Fruit fly (Drosophila melanogaster) whole organism, prepupa: Measurements from ENCODE around the gene sina.

ENCODE experiments used
- CG11902 ChIP-seq: fragments of 200-800 bp; sonication (Bioruptor generic); optimal IDR thresholded peaks from 3 replicates; lab custom pipeline; 2016; ENCODE audit warnings: missing biosample characterization, missing genetic modification characterization
- CG15336 ChIP-seq: fragments of 200-800 bp; sonication (Bioruptor generic); IDR thresholded peaks from 2 replicates; pipeline ENCODE4 v1.3.6; 2022; ENCODE audit warnings: missing biosample characterization, missing genetic modification characterization
- CG16779 ChIP-seq: fragments of 200-800 bp; sonication (Bioruptor generic); optimal IDR thresholded peaks from 3 replicates; lab custom pipeline; 2017; ENCODE audit warnings: missing biosample characterization, mild to moderate bottlenecking, missing genetic modification characterization
- CG34406 ChIP-seq: fragments of 200-800 bp; sonication (Bioruptor generic); optimal IDR thresholded peaks from 3 replicates; lab custom pipeline; 2016; ENCODE audit warnings: missing biosample characterization, missing genetic modification characterization
- CG3919 ChIP-seq: fragments of 200-800 bp; sonication (Bioruptor generic); optimal IDR thresholded peaks from 3 replicates; lab custom pipeline; 2016; ENCODE audit warnings: missing biosample characterization, missing genetic modification characterization
- CG6163 ChIP-seq: fragments of 200-800 bp; sonication (Bioruptor generic); IDR thresholded peaks from 3 replicates; pipeline ENCODE4 v1.3.6; 2022; ENCODE audit warnings: missing biosample characterization, missing genetic modification characterization
- CG6276 ChIP-seq: fragments of 200-800 bp; sonication (Bioruptor generic); optimal IDR thresholded peaks from 2 replicates; lab custom pipeline; 2017; ENCODE audit warnings: missing biosample characterization, mild to moderate bottlenecking, missing genetic modification characterization
- CG6808 ChIP-seq: fragments of 200-800 bp; sonication (Bioruptor generic); optimal IDR thresholded peaks from 3 replicates; lab custom pipeline; 2017; ENCODE audit warnings: missing biosample characterization, missing genetic modification characterization, mild to moderate bottlenecking, moderate library complexity, missing genetic modification reagents
- CG7368 ChIP-seq: fragments of 200-800 bp; sonication (Bioruptor generic); optimal IDR thresholded peaks from 3 replicates; lab custom pipeline; 2016; ENCODE audit warnings: missing biosample characterization, missing genetic modification characterization
- CG8319 ChIP-seq: fragments of 200-800 bp; sonication (Bioruptor generic); optimal IDR thresholded peaks from 3 replicates; lab custom pipeline; 2016; ENCODE audit warnings: missing biosample characterization, missing genetic modification characterization
- CG8632 ChIP-seq: fragments of 200-800 bp; sonication (Bioruptor generic); optimal IDR thresholded peaks from 3 replicates; lab custom pipeline; 2016; ENCODE audit warnings: missing biosample characterization, missing genetic modification characterization
- Eip75B ChIP-seq: fragments of 200-800 bp; sonication (Bioruptor generic); optimal IDR thresholded peaks from 3 replicates; lab custom pipeline; 2016; ENCODE audit warnings: missing biosample characterization, missing genetic modification characterization
- Eip78C ChIP-seq: fragments of 200-800 bp; sonication (Bioruptor generic); peaks from one replicate; lab custom pipeline; 2016; ENCODE audit warnings: missing biosample characterization, missing genetic modification characterization
- Gug ChIP-seq: fragments of 200-800 bp; sonication (Bioruptor generic); IDR thresholded peaks from 2 replicates; pipeline ENCODE4 v1.3.6; 2022; ENCODE audit warnings: missing biosample characterization, missing genetic modification characterization
- Hr38 ChIP-seq: sonication (Bioruptor generic); optimal IDR thresholded peaks from 2 replicates; lab custom pipeline; 2016; ENCODE audit warnings: missing biosample characterization, missing genetic modification characterization
- Lpt ChIP-seq: fragments of 200-800 bp; sonication (Bioruptor generic); optimal IDR thresholded peaks from 3 replicates; lab custom pipeline; 2016; ENCODE audit warnings: missing biosample characterization, missing genetic modification characterization
- Smox ChIP-seq: fragments of 200-800 bp; sonication (Bioruptor generic); optimal IDR thresholded peaks from 3 replicates; lab custom pipeline; 2016; ENCODE audit warnings: missing biosample characterization, missing genetic modification characterization
- Sox102F ChIP-seq: fragments of 200-800 bp; sonication (Bioruptor generic); optimal IDR thresholded peaks from 2 replicates; lab custom pipeline; 2016; ENCODE audit warnings: missing biosample characterization, mild to moderate bottlenecking, missing genetic modification characterization
- eg ChIP-seq: fragments of 200-800 bp; sonication (Bioruptor generic); IDR thresholded peaks from 3 replicates; pipeline ENCODE4 v1.3.6; 2022; ENCODE audit warnings: missing biosample characterization, missing genetic modification characterization
- fkh ChIP-seq: fragments of 200-800 bp; sonication (Bioruptor generic); optimal IDR thresholded peaks from 3 replicates; lab custom pipeline; 2017; ENCODE audit warnings: missing biosample characterization, mild to moderate bottlenecking, missing genetic modification characterization, moderate library complexity
- pdm3 ChIP-seq: fragments of 200-800 bp; sonication (Bioruptor generic); optimal IDR thresholded peaks from 3 replicates; lab custom pipeline; 2016; ENCODE audit warnings: missing biosample characterization, missing genetic modification characterization
- ss ChIP-seq, 2 experiments: fragments of 200-800 bp; sonication (Bioruptor generic); optimal IDR thresholded peaks; 2 replicates in 1 of 2; 3 replicates in 1 of 2; lab custom pipeline; 2017 to 2018; ENCODE audit warnings: mild to moderate bottlenecking in 2 of 2, missing biosample characterization in 2 of 2, missing genetic modification characterization in 2 of 2, moderate library complexity in 1 of 2
- vri ChIP-seq: fragments of 200-800 bp; sonication (Bioruptor generic); optimal IDR thresholded peaks from 3 replicates; lab custom pipeline; 2016; ENCODE audit warnings: missing biosample characterization, mild to moderate bottlenecking, missing genetic modification characterization

The sina gene

DNA sequence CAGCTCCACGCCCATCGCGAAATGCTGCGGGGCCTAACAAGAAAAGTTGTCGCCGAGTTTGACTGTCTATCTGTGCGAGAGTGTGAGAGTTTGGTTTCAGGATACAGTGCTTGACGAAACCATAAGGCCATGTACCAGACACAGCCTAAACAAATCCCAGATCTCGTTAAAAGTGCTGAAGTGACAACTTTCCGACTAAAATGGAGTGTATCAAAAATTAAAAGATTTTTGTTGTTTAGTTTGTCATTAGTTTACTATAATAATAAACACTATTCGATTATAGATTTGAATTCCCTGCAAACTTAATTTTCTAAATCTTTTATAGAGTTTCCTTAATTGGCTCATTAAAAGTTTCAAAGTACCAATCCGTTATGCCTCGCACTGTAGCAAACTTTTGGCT lies 40.1 kb downstream of the sina start (continued):
- TF ChIP-seq CG8632 (GFP tag; lab: Kevin White, UChicago): no peak
- no peak for TF ChIP-seq pdm3 (GFP tag; lab: Kevin White, UChicago)
- TF ChIP-seq CG15336 (GFP tag; lab: Robert Waterston, UW): peak; percentile 52; the same call in 1 of the 2 replicates
- no peak for TF ChIP-seq CG8319 (GFP tag; lab: Kevin White, UChicago)
- TF ChIP-seq Sox102F (GFP tag; lab: Kevin White, UChicago): no peak
- 0 out of 3 replicates have a peak, but pooled peaks have one; percentile 12 for TF ChIP-seq CG6163 (GFP tag; lab: Robert Waterston, UW)
- no peak for TF ChIP-seq Smox
- 0 out of 3 replicates have a peak, but pooled peaks have one; percentile 47 for TF ChIP-seq eg
- TF ChIP-seq ss (GFP tag; optimal IDR thresholded peaks at IDR 0.05; lab: Kevin White, UChicago): no peak
- TF ChIP-seq Eip75B (GFP tag; lab: Kevin White, UChicago): no peak
- no peak for TF ChIP-seq CG6808 (GFP tag; lab: Kevin White, UChicago)
- TF ChIP-seq Eip78C (GFP tag; lab: Kevin White, UChicago): no peak

DNA sequence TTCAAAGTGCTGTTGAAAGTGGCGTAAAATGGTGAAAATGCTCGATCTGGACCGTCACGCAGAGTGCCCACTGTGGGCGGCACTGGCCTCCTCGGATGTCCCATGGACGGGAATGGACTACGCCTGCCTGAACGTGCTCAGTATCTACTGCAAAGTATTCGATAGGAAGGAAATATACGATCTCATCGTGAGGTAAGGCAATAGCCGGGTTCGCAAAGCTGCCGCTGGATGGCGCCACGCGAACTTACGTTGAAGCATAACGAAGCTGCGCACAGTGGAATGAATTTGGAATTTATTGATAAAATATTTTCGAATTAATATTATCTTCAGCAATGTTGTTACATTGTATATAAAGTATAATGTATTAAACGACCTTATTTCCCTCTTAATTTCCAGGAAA lies 42.9 kb downstream of the sina start:
- TF ChIP-seq Hr38 (GFP tag; lab: Kevin White, UChicago) (no peak), fkh (GFP tag; lab: Kevin White, UChicago) (no peak), CG3919 (GFP tag; lab: Kevin White, UChicago) (peak; percentile 4), Gug (no peak), CG6276 (GFP tag; lab: Kevin White, UChicago) (no peak), CG15336 (GFP tag; lab: Robert Waterston, UW) (no peak), CG7368 (GFP tag; lab: Kevin White, UChicago) (no peak), vri (peak; percentile 24), CG8632 (GFP tag; lab: Kevin White, UChicago) (no peak), eg (0 out of 3 replicates have a peak, but pooled peaks have one; percentile 32), Eip78C (GFP tag; lab: Kevin White, UChicago) (no peak), CG34406 (GFP tag; lab: Kevin White, UChicago) (no peak), CG16779 (no peak), Lpt (GFP tag; lab: Kevin White, UChicago) (peak; percentile 7), CG11902 (GFP tag; lab: Kevin White, UChicago) (no peak)
